Worm (Caenorhabditis elegans): ENCODE measurements around the gene Y62F5A.10.

The Y62F5A.10 gene

ce11 chrII:11473525-11474181 is 47.7 kb upstream of the Y62F5A.10 start, which contains the start of the genes metl-1 and W02B12.11 (continued):
- TF ChIP-seq ztf-11 (tag; optimal IDR thresholded peaks at IDR 0.05) = no peak
- TF ChIP-seq unc-62 (GFP tag; optimal IDR thresholded peaks at IDR 0.05) = no peak
- TF ChIP-seq nhr-76 (tag; optimal IDR thresholded peaks at IDR 0.05) = no peak
- no peak for TF ChIP-seq daf-12 (tag; optimal IDR thresholded peaks at IDR 0.05)
- TF ChIP-seq sea-2 (GFP tag; optimal IDR thresholded peaks at IDR 0.05) = no peak
- no peak for TF ChIP-seq eor-1 (tag; optimal IDR thresholded peaks at IDR 0.05)
- TF ChIP-seq ZK546.5 (tag; optimal IDR thresholded peaks at IDR 0.05) = no peak
- no peak for TF ChIP-seq nhr-12 (tag; optimal IDR thresholded peaks at IDR 0.05)
- TF ChIP-seq egl-5 (tag; optimal IDR thresholded peaks at IDR 0.05) = peak; percentile 36

- peak; percentile 2 for TF ChIP-seq nhr-43 (tag; optimal IDR thresholded peaks at IDR 0.05; ENCODE audit: poor library complexity, severe bottlenecking)
- no peak for TF ChIP-seq nhr-67 (tag; optimal IDR thresholded peaks at IDR 0.05)
Observed at ce11 chrII:11476410-11476809, 45.0 kb upstream of the Y62F5A.10 start, which contains the start of gene W02B12.16. W02B12.16 (minus strand) TSS chrII:11476510.

ce11 chrII:11479076-11479475 is 42.3 kb upstream of the Y62F5A.10 start, which contains the start of gene W02B12.12:
W02B12.12 (minus strand) TSS chrII:11479176.
- TF ChIP-seq ama-1 (optimal IDR thresholded peaks at IDR 0.05) = no peak
- no peak for TF ChIP-seq R02D3.7 (tag; optimal IDR thresholded peaks at IDR 0.05)
- no peak for TF ChIP-seq ztf-4 (tag; optimal IDR thresholded peaks at IDR 0.05)
- no peak for TF ChIP-seq nhr-67 (tag; optimal IDR thresholded peaks at IDR 0.05)
- TF ChIP-seq eor-1 (tag; optimal IDR thresholded peaks at IDR 0.05) = no peak
- TF ChIP-seq jun-1 (tag; optimal IDR thresholded peaks at IDR 0.05) = no peak
- TF ChIP-seq nhr-11 (tag; optimal IDR thresholded peaks at IDR 0.05) = no peak
- no peak for TF ChIP-seq ceh-82 (tag; optimal IDR thresholded peaks at IDR 0.05)
- TF ChIP-seq mdl-1 (tag; optimal IDR thresholded peaks at IDR 0.05) = no peak
- no peak for TF ChIP-seq fkh-10 (GFP tag; optimal IDR thresholded peaks at IDR 0.05)
- no peak for TF ChIP-seq nhr-23 (tag; optimal IDR thresholded peaks at IDR 0.05)
- no peak for TF ChIP-seq pha-4 (tag; optimal IDR thresholded peaks at IDR 0.05)

- TF ChIP-seq skn-1 (tag; optimal IDR thresholded peaks at IDR 0.05) = peak; percentile 48
- peak; percentile 50 for TF ChIP-seq nhr-77 (tag; optimal IDR thresholded peaks at IDR 0.05)
- TF ChIP-seq lin-39 (tag; optimal IDR thresholded peaks at IDR 0.05) = peak; percentile 81
- TF ChIP-seq nhr-11 (tag; optimal IDR thresholded peaks at IDR 0.05) = no peak
- peak; percentile 54 for TF ChIP-seq elt-2 (tag; optimal IDR thresholded peaks at IDR 0.05)
- TF ChIP-seq pqm-1 (tag; optimal IDR thresholded peaks at IDR 0.05) = peak; percentile 29
- no peak for TF ChIP-seq mdl-1 (tag; optimal IDR thresholded peaks at IDR 0.05)
- peak; percentile 34 for TF ChIP-seq ceh-16 (tag; optimal IDR thresholded peaks at IDR 0.05)
- TF ChIP-seq jun-1 (tag; optimal IDR thresholded peaks at IDR 0.05) = peak; percentile 9
- TF ChIP-seq nhr-43 (tag; optimal IDR thresholded peaks at IDR 0.05; ENCODE audit: poor library complexity, severe bottlenecking) = peak; percentile 86
- TF ChIP-seq elt-3 (tag; optimal IDR thresholded peaks at IDR 0.05) = no peak
- peak; percentile 47 for TF ChIP-seq tbx-2 (tag; optimal IDR thresholded peaks at IDR 0.05)
- TF ChIP-seq elt-1 (tag; optimal IDR thresholded peaks at IDR 0.05) = no peak
- peak; percentile 91 for TF ChIP-seq lsy-12 (tag; optimal IDR thresholded peaks at IDR 0.05)
- peak; percentile 36 for TF ChIP-seq nhr-23 (tag; optimal IDR thresholded peaks at IDR 0.05)
- TF ChIP-seq lin-15B (tag; optimal IDR thresholded peaks at IDR 0.05) = peak; percentile 32
- peak; percentile 93 for TF ChIP-seq hmg-11 (tag; optimal IDR thresholded peaks at IDR 0.05)
- peak; percentile 77 for TF ChIP-seq nhr-25 (tag; optimal IDR thresholded peaks at IDR 0.05)
Observed at ce11 chrII:11484600-11484999, 36.8 kb upstream of the Y62F5A.10 start.

- TF ChIP-seq ama-1 (optimal IDR thresholded peaks at IDR 0.05) (peak; percentile 39), fos-1 (tag; optimal IDR thresholded peaks at IDR 0.05) (no peak)
Observed at ce11 chrII:11485200-11485599, 36.2 kb upstream of the Y62F5A.10 start, which contains the start of gene twk-5. twk-5 (minus strand) TSS chrII:11485300.

Measured in whole organism, L3 larva.